Worm (Caenorhabditis elegans): Measurements from ENCODE around the gene R160.4.
A peak's percentile ranks its signal among the peaks of the same experiment; 100 is the strongest.

The R160.4 gene

DNA sequence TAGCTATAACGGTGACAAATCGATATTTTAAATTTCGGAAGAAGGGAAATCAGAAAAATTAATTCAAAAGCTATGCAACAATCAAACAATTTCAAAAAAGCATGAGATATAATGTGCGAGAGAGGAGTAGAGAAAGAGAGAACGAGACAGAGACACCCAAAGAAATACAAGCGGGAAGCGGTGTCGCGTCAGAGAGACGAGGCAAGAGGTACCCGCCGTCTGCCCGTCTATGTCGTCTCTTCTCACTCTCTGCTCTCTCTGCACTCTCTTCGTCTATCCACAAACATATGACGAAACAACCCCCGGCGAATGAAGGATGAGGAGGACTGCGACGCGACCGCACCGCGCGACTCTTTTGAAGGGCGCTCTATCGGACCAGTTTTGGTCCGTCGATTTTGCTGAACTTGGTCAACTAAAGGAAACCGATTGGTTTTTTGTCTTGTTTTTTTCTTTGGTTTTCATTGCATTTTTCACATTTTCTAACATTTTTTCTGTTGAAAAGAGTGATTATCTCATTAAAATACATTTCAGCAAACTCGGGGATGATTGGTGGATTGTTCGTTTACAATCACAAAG is 20.2 kb upstream of the R160.4 start, which contains the start of gene dpy-23 (continued):
- TF ChIP-seq nhr-12 (tag; optimal IDR thresholded peaks at IDR 0.05) (no peak), blmp-1 (tag; optimal IDR thresholded peaks at IDR 0.05; ENCODE audit: insufficient read depth) (peak; percentile 85), egl-27 (tag; optimal IDR thresholded peaks at IDR 0.05) (peak; percentile 83), ZK546.5 (tag; optimal IDR thresholded peaks at IDR 0.05) (peak; percentile 46), nhr-11 (tag; optimal IDR thresholded peaks at IDR 0.05) (no peak), mdl-1 (tag; optimal IDR thresholded peaks at IDR 0.05) (peak; percentile 46 to 85)

DNA sequence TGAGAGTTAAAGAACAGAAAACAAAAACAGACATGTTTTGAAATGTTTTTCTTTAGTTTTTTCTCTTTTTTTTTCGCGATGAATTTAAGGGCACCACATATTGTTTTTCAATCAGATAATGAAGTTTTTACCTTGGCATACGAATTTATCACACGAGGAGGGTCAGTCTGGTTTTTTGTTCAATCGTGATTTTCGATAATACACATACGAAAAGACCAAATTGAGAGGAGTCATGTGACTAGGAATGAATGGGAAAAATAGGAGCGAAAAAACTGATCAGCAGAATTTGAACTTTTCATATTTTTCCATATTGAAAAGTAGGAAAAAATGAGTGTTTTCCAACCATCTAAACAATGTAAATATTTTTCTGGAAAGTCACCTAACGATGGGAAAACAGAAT is 17.8 kb upstream of the R160.4 start:
- TF ChIP-seq mab-5 (tag; optimal IDR thresholded peaks at IDR 0.05) (no peak), nhr-25 (tag; optimal IDR thresholded peaks at IDR 0.05) (peak; percentile 71), peb-1 (tag; optimal IDR thresholded peaks at IDR 0.05) (no peak), crh-2 (tag; optimal IDR thresholded peaks at IDR 0.05) (no peak), sma-3 (GFP tag; optimal IDR thresholded peaks at IDR 0.05) (no peak), sem-4 (tag; optimal IDR thresholded peaks at IDR 0.05) (no peak), ceh-16 (tag; optimal IDR thresholded peaks at IDR 0.05) (no peak), unc-55 (GFP tag; optimal IDR thresholded peaks at IDR 0.05) (no peak), nhr-237 (tag; optimal IDR thresholded peaks at IDR 0.05) (no peak), mbf-1 (tag; optimal IDR thresholded peaks at IDR 0.05) (no peak), skn-1 (tag; optimal IDR thresholded peaks at IDR 0.05) (no peak), elt-3 (tag; optimal IDR thresholded peaks at IDR 0.05) (no peak), lsy-2 (tag; optimal IDR thresholded peaks at IDR 0.05) (no peak), gmeb-1 (tag; optimal IDR thresholded peaks at IDR 0.05) (peak; percentile 41), nhr-23 (tag; optimal IDR thresholded peaks at IDR 0.05) (no peak), lin-39 (tag; optimal IDR thresholded peaks at IDR 0.05) (no peak), lin-13 (GFP tag; optimal IDR thresholded peaks at IDR 0.05) (no peak), ztf-4 (tag; optimal IDR thresholded peaks at IDR 0.05) (no peak)

DNA sequence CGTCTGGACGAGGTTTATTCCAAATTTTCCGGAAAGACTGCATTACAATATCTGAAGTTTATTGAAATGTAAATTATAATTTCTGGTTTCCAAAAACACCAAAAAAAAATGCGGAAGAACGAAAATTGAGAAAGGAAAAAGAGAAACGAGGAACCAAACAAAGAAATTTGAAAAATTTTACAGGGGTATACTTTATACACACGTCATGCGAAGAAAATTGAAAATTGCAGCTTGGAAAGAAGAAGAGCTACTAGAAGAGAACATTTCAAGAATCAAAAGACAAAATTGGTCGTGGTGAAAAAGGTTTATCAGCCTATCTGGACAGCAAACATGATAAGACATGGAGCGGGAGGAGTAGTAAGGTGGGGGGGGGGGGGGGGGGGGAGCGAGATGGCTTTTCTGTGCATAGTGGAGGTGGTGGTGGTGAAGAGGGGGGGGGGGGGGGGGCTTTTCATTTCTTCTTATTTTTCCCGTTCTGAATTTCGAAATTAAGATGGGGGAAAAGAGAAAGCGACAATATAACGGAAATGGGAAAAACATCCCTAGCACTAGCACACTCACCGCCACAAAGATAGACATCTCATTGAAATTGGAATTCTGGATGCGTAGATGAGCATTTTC is 14.7 kb upstream of the R160.4 start, which contains the start of gene lst-2:
Gene lst-2, minus strand, starts transcription at position 51 of the 621 bp plus-strand sequence.
- TF ChIP-seq lsy-2 (tag; optimal IDR thresholded peaks at IDR 0.05) = no peak
- TF ChIP-seq unc-55 (GFP tag; optimal IDR thresholded peaks at IDR 0.05) = peak; percentile 11
- TF ChIP-seq sma-9 (GFP tag; optimal IDR thresholded peaks at IDR 0.05) = no peak
- TF ChIP-seq sma-9 (tag; optimal IDR thresholded peaks at IDR 0.05) = no peak
- TF ChIP-seq alr-1 (tag; optimal IDR thresholded peaks at IDR 0.05) = no peak

DNA sequence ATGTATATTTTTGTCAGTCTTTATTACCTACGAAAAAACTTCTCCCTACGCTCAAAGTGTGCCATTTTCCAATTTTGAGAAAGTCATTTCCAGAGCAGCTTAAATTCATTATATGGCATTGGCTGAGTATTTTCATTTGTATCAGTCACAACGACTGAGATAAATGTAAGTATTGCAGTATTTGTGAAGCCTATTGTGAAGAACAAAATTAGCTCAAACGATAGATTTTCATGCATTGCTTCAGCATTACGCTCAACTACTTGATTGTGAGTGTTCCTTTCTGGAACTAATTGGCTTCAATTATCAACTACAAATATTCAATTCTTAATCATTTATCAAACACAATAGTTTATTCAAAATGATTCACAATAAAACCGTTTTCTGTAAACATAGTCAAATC is 9.0 kb upstream of the R160.4 start, which contains the start of gene R160.12:
Gene R160.12, minus strand, starts transcription at position 101 of the 400 bp plus-strand sequence.
- TF ChIP-seq nhr-129 (tag; optimal IDR thresholded peaks at IDR 0.05) (no peak), ztf-4 (tag; optimal IDR thresholded peaks at IDR 0.05) (no peak), mbf-1 (tag; optimal IDR thresholded peaks at IDR 0.05) (no peak)

DNA sequence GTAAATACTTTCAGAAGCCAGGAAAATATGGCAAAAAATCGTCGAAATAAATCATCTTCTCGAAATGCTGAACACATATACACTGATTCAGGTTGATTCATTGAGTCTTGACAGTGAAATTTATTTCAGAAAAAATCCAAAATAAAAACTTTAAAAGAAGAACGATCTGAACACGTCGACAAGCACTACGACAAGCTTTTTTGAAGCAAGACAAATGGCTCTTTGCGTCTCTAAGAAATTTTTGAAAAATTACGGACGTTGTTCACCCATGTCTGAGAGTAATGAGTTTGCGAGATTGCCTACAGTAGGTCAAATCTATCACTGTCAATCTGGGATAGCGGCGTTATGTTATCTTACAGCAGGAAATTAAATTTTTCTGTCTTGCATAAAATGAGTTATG is 8.1 kb upstream of the R160.4 start, which contains the start of gene R160.2:
Gene R160.2, minus strand, starts transcription at position 101 of the 400 bp plus-strand sequence.
- TF ChIP-seq lsy-2 (tag; optimal IDR thresholded peaks at IDR 0.05) (no peak), ztf-4 (tag; optimal IDR thresholded peaks at IDR 0.05) (no peak), lin-13 (GFP tag; optimal IDR thresholded peaks at IDR 0.05) (no peak), nhr-21 (tag; optimal IDR thresholded peaks at IDR 0.05) (no peak), nhr-237 (tag; optimal IDR thresholded peaks at IDR 0.05) (no peak), dmd-4 (tag; optimal IDR thresholded peaks at IDR 0.05) (no peak), ceh-16 (tag; optimal IDR thresholded peaks at IDR 0.05) (no peak), nhr-129 (tag; optimal IDR thresholded peaks at IDR 0.05) (no peak)

DNA sequence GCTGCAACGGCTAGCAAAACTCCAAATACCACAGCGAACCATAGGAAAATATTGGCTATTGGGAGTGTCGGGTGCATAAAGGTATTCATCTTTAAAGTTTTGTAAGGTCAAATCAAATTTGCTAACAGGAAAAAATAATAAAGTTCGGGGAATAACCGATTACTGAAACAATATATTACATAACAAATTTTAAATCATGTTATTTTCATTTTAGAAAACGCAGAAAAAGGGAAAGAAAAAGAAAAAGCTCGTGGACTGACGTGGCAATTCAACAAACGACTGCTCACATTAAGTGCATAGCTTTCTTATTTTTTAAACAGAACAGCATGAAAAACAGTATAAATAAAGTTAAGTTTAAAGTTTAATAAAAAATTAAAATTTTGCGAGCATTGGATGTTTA is 4.4 kb upstream of the R160.4 start, which contains the start of gene R160.6:
Gene R160.6, minus strand, starts transcription at position 101 of the 400 bp plus-strand sequence.
- no peak for TF ChIP-seq nhr-10 (tag; optimal IDR thresholded peaks at IDR 0.05)
- TF ChIP-seq ztf-4 (tag; optimal IDR thresholded peaks at IDR 0.05) = no peak
- no peak for TF ChIP-seq blmp-1 (tag; optimal IDR thresholded peaks at IDR 0.05; ENCODE audit: insufficient read depth)
- no peak for TF ChIP-seq aly-2 (tag; optimal IDR thresholded peaks at IDR 0.05)
- TF ChIP-seq alr-1 (tag; optimal IDR thresholded peaks at IDR 0.05) = no peak
- TF ChIP-seq lin-39 (tag; optimal IDR thresholded peaks at IDR 0.05) = no peak
- TF ChIP-seq ama-1 (optimal IDR thresholded peaks at IDR 0.05) = no peak
- no peak for TF ChIP-seq sem-4 (tag; optimal IDR thresholded peaks at IDR 0.05)
- TF ChIP-seq lin-13 (GFP tag; optimal IDR thresholded peaks at IDR 0.05) = no peak
- TF ChIP-seq R02D3.7 (tag; optimal IDR thresholded peaks at IDR 0.05) = no peak
